Worm (Caenorhabditis elegans) whole organism, young adult: ENCODE results near the gene Y51A2A.12.

ENCODE experiments used
- B0336.3 ChIP-seq: fragments of 200-800 bp; sonication (Bioruptor generic); IDR thresholded peaks from 2 replicates; pipeline ENCODE4 v1.3.6; 2022; ENCODE audit warnings: missing genetic modification characterization, missing compliant biosample characterization
- C17E4.6 ChIP-seq: fragments of 200-800 bp; sonication (Bioruptor generic); IDR thresholded peaks from 2 replicates; pipeline ENCODE4 v1.3.6; 2022; ENCODE audit warnings: missing genetic modification reagents, missing genetic modification characterization, missing compliant biosample characterization
- D2030.7 ChIP-seq: fragments of 200-800 bp; sonication (Bioruptor generic); IDR thresholded peaks from 2 replicates; pipeline ENCODE4 v1.3.6; 2022; ENCODE audit warnings: missing genetic modification reagents, missing genetic modification characterization, missing compliant biosample characterization
- F10E7.11 ChIP-seq: sonication (generic microtip); optimal IDR thresholded peaks from 2 replicates; lab custom pipeline; 2017; ENCODE audit warnings: mild to moderate bottlenecking, missing genetic modification characterization, moderate library complexity, missing compliant biosample characterization
- F39B2.1 ChIP-seq: fragments of 200-800 bp; sonication (Bioruptor generic); IDR thresholded peaks from 2 replicates; pipeline ENCODE4 v1.3.6; 2022; ENCODE audit warnings: missing genetic modification reagents, missing genetic modification characterization, missing compliant biosample characterization
- F57C9.4 ChIP-seq: sonication (generic microtip); optimal IDR thresholded peaks from 2 replicates; lab custom pipeline; 2017; ENCODE audit warnings: mild to moderate bottlenecking, missing genetic modification characterization, missing compliant biosample characterization
- K11D2.4 ChIP-seq: fragments of 200-800 bp; sonication (Bioruptor generic); IDR thresholded peaks from 2 replicates; pipeline ENCODE4 v1.3.6; 2022; ENCODE audit warnings: missing genetic modification reagents, missing genetic modification characterization, missing compliant biosample characterization
- Y53G8AR.9 ChIP-seq: fragments of 200-800 bp; sonication (Bioruptor generic); conservative IDR thresholded peaks from 2 replicates; pipeline ENCODE4 v1.3.6; 2022; ENCODE audit warnings: missing genetic modification reagents, missing genetic modification characterization, missing compliant biosample characterization
- Y67H2A.10 ChIP-seq: fragments of 200-800 bp; sonication (Bioruptor generic); conservative IDR thresholded peaks from 2 replicates; pipeline ENCODE4 v1.3.6; 2022; ENCODE audit warnings: missing genetic modification reagents, missing genetic modification characterization, missing compliant biosample characterization
- Y95B8A.8 ChIP-seq: fragments of 200-800 bp; sonication (Bioruptor generic); IDR thresholded peaks from 2 replicates; pipeline ENCODE4 v1.3.6; 2022; ENCODE audit warnings: missing genetic modification reagents, missing genetic modification characterization, missing compliant biosample characterization
- ZK185.1 ChIP-seq: sonication (generic microtip); optimal IDR thresholded peaks from 2 replicates; lab custom pipeline; 2016; ENCODE audit warnings: mild to moderate bottlenecking, missing genetic modification characterization, missing compliant biosample characterization; ENCODE audit not compliant: poor library complexity, severe bottlenecking
- aptf-2 ChIP-seq: fragments of 200-800 bp; sonication (Bioruptor generic); conservative IDR thresholded peaks from 2 replicates; pipeline ENCODE4 v1.3.6; 2022; ENCODE audit warnings: missing genetic modification reagents, missing genetic modification characterization, missing compliant biosample characterization
- cebp-1 ChIP-seq, 2 experiments: fragments of 200-800 bp in 1 of 2; sonication (Bioruptor generic) in 1 of 2; sonication (generic microtip) in 1 of 2; IDR thresholded peaks in 1 of 2; optimal IDR thresholded peaks in 1 of 2; 2 replicates each; pipeline versions ENCODE4 v1.3.6 to Lab custom; 2017 to 2022; ENCODE audit warnings: missing compliant biosample characterization in 2 of 2, missing genetic modification characterization in 2 of 2, mild to moderate bottlenecking in 1 of 2, missing genetic modification reagents in 1 of 2, moderate library complexity in 1 of 2
- ceh-40 ChIP-seq: fragments of 200-800 bp; sonication (Bioruptor generic); IDR thresholded peaks from 2 replicates; pipeline ENCODE4 v1.3.6; 2022; ENCODE audit warnings: missing genetic modification characterization, missing compliant biosample characterization
- ceh-58 ChIP-seq: fragments of 200-800 bp; sonication (Bioruptor generic); IDR thresholded peaks from 2 replicates; pipeline ENCODE4 v1.3.6; 2022; ENCODE audit warnings: missing genetic modification characterization, missing compliant biosample characterization
- ceh-79 ChIP-seq: sonication (generic microtip); optimal IDR thresholded peaks from 2 replicates; lab custom pipeline; 2017; ENCODE audit warnings: mild to moderate bottlenecking, missing genetic modification characterization, missing compliant biosample characterization
- chd-7 ChIP-seq: sonication (generic microtip); optimal IDR thresholded peaks from 2 replicates; lab custom pipeline; 2016; ENCODE audit warnings: mild to moderate bottlenecking, missing genetic modification characterization, moderate library complexity, missing compliant biosample characterization
- egrh-3 ChIP-seq: fragments of 200-800 bp; sonication (Bioruptor generic); IDR thresholded peaks from 2 replicates; pipeline ENCODE4 v1.3.6; 2022; ENCODE audit warnings: missing genetic modification reagents, missing genetic modification characterization, missing compliant biosample characterization
- gei-17 ChIP-seq: fragments of 200-800 bp; sonication (Bioruptor generic); optimal IDR thresholded peaks from 2 replicates; lab custom pipeline; 2018; ENCODE audit warnings: mild to moderate bottlenecking, missing genetic modification characterization, missing compliant biosample characterization
- hlh-26 ChIP-seq: fragments of 200-800 bp; sonication (Bioruptor generic); conservative IDR thresholded peaks from 2 replicates; pipeline ENCODE4 v1.3.6; 2022; ENCODE audit warnings: missing genetic modification reagents, missing genetic modification characterization, missing compliant biosample characterization
- hmg-1.2 ChIP-seq: fragments of 200-800 bp; sonication (Bioruptor generic); IDR thresholded peaks from 2 replicates; pipeline ENCODE4 v1.3.6; 2022; ENCODE audit warnings: missing genetic modification reagents, missing genetic modification characterization, missing compliant biosample characterization
- lir-1 ChIP-seq: fragments of 200-800 bp; sonication (Bioruptor generic); conservative IDR thresholded peaks from 2 replicates; pipeline ENCODE4 v1.3.6; 2022; ENCODE audit warnings: missing genetic modification reagents, missing genetic modification characterization, missing compliant biosample characterization
- lsl-1 ChIP-seq: fragments of 200-800 bp; sonication (Bioruptor generic); optimal IDR thresholded peaks from 2 replicates; lab custom pipeline; 2018; ENCODE audit warnings: mild to moderate bottlenecking, missing genetic modification characterization, moderate library complexity, missing compliant biosample characterization
- madf-6 ChIP-seq: fragments of 200-800 bp; sonication (Bioruptor generic); IDR thresholded peaks from 2 replicates; pipeline ENCODE4 v1.3.6; 2022; ENCODE audit warnings: missing genetic modification reagents, missing genetic modification characterization, missing compliant biosample characterization
- mxl-1 ChIP-seq: sonication (generic microtip); optimal IDR thresholded peaks from 2 replicates; lab custom pipeline; 2016; ENCODE audit warnings: missing genetic modification characterization, missing compliant biosample characterization
- nfya-1 ChIP-seq: sonication (generic microtip); optimal IDR thresholded peaks from 2 replicates; lab custom pipeline; 2017; ENCODE audit warnings: antibody characterized with exemption, missing compliant biosample characterization, missing genetic modification characterization, borderline replicate concordance; ENCODE audit not compliant: insufficient read depth
- nhr-120 ChIP-seq: fragments of 200-800 bp; sonication (Bioruptor generic); IDR thresholded peaks from 2 replicates; pipeline ENCODE4 v1.3.6; 2022; ENCODE audit warnings: missing genetic modification characterization, missing compliant biosample characterization
- nhr-27 ChIP-seq: fragments of 200-800 bp; sonication (Bioruptor generic); optimal IDR thresholded peaks from 2 replicates; lab custom pipeline; 2018; ENCODE audit warnings: mild to moderate bottlenecking, missing genetic modification characterization, moderate library complexity, missing compliant biosample characterization
- nhr-80 ChIP-seq: sonication (generic microtip); optimal IDR thresholded peaks from 2 replicates; lab custom pipeline; 2016; ENCODE audit warnings: missing genetic modification characterization, missing compliant biosample characterization
- nhr-90 ChIP-seq: sonication (generic microtip); optimal IDR thresholded peaks from 2 replicates; lab custom pipeline; 2016; ENCODE audit warnings: missing genotype, mild to moderate bottlenecking, missing genetic modification characterization, missing compliant biosample characterization
- pbrm-1 ChIP-seq: fragments of 200-800 bp; sonication (Bioruptor generic); IDR thresholded peaks from 2 replicates; pipeline ENCODE4 v1.3.6; 2022; ENCODE audit warnings: missing genetic modification reagents, missing genetic modification characterization, missing compliant biosample characterization
- repo-1 ChIP-seq: sonication (generic microtip); optimal IDR thresholded peaks from 2 replicates; lab custom pipeline; 2017; ENCODE audit warnings: mild to moderate bottlenecking, missing genetic modification characterization, missing compliant biosample characterization
- snpc-4 ChIP-seq, 5 experiments: fragments of 150-350 bp in 1 of 5; sonication (generic microtip) in 4 of 5; optimal IDR thresholded peaks; 2 replicates each; lab custom pipeline; 2014 to 2018; ENCODE audit warnings: missing genetic modification characterization in 5 of 5, missing biosample characterization in 3 of 5, antibody characterized with exemption in 2 of 5, mild to moderate bottlenecking in 2 of 5, missing compliant biosample characterization in 2 of 5, missing genotype in 2 of 5, moderate library complexity in 2 of 5, missing genetic modification reagents in 1 of 5
- somi-1 ChIP-seq: fragments of 200-800 bp; sonication (Bioruptor generic); optimal IDR thresholded peaks from 2 replicates; lab custom pipeline; 2018; ENCODE audit warnings: mild to moderate bottlenecking, missing genetic modification characterization, missing compliant biosample characterization
- tlf-1 ChIP-seq: fragments of 200-800 bp; sonication (Bioruptor generic); optimal IDR thresholded peaks from 2 replicates; lab custom pipeline; 2018; ENCODE audit warnings: mild to moderate bottlenecking, missing genetic modification characterization, missing compliant biosample characterization
- unc-130 ChIP-seq: sonication (generic microtip); optimal IDR thresholded peaks from 2 replicates; lab custom pipeline; 2016; ENCODE audit warnings: missing genetic modification reagents, missing genetic modification characterization, missing compliant biosample characterization
- unc-62 ChIP-seq: fragments of 150-350 bp; optimal IDR thresholded peaks from 2 replicates; lab custom pipeline; 2014; ENCODE audit warnings: missing biosample characterization, missing genetic modification reagents, missing genetic modification characterization
- xnd-1 ChIP-seq: sonication (generic microtip); optimal IDR thresholded peaks from 2 replicates; lab custom pipeline; 2016; ENCODE audit warnings: missing genotype, missing genetic modification reagents, missing genetic modification characterization, missing compliant biosample characterization
- zim-3 ChIP-seq: sonication (generic microtip); optimal IDR thresholded peaks from 2 replicates; lab custom pipeline; 2017; ENCODE audit warnings: mild to moderate bottlenecking, missing genetic modification characterization, moderate library complexity, missing compliant biosample characterization
- ztf-25 ChIP-seq: fragments of 200-800 bp; sonication (Bioruptor generic); IDR thresholded peaks from 2 replicates; pipeline ENCODE4 v1.3.6; 2022; ENCODE audit warnings: missing genetic modification reagents, missing genetic modification characterization, missing compliant biosample characterization
- ztf-26 ChIP-seq: sonication (generic microtip); optimal IDR thresholded peaks from 2 replicates; lab custom pipeline; 2017; ENCODE audit warnings: missing genetic modification characterization, missing compliant biosample characterization
- ztf-3 ChIP-seq: fragments of 200-800 bp; sonication (Bioruptor generic); optimal IDR thresholded peaks from 2 replicates; lab custom pipeline; 2018; ENCODE audit warnings: mild to moderate bottlenecking, missing genetic modification characterization, missing compliant biosample characterization

The Y51A2A.12 gene

ce11 chrV:18282597-18282996, 9.8 kb upstream of the Y51A2A.12 start, which contains the start of gene clec-247:
Gene clec-247, plus strand, starts transcription at chrV:18282897.
- TF ChIP-seq F39B2.1 (GFP tag; lab: Robert Waterston, UW), result no peak
- no peak for TF ChIP-seq nhr-80 (tag; lab: Kevin White, UChicago)
- no peak for TF ChIP-seq D2030.7 (GFP tag; lab: Robert Waterston, UW)
- TF ChIP-seq tlf-1 (GFP tag; lab: Kevin White, UChicago), result no peak
- no peak for TF ChIP-seq ztf-25 (GFP tag; lab: Robert Waterston, UW)
- no peak for TF ChIP-seq xnd-1 (tag; lab: Kevin White, UChicago)
- no peak for TF ChIP-seq nhr-27 (tag; lab: Kevin White, UChicago)
- TF ChIP-seq ceh-79 (tag; lab: Kevin White, UChicago), result no peak
- TF ChIP-seq nhr-90 (tag; lab: Kevin White, UChicago), result no peak
- no peak for TF ChIP-seq nfya-1 (tag; lab: Kevin White, UChicago)
- no peak for TF ChIP-seq ztf-26 (tag; lab: Kevin White, UChicago)
- TF ChIP-seq unc-62 (GFP tag; lab: Kevin White, UChicago), result no peak
- no peak for TF ChIP-seq lsl-1 (GFP tag; lab: Kevin White, UChicago)
- no peak for TF ChIP-seq repo-1 (tag; lab: Kevin White, UChicago)
- TF ChIP-seq hlh-26 (GFP tag; lab: Robert Waterston, UW), result no peak

- TF ChIP-seq B0336.3 (GFP tag; lab: Robert Waterston, UW) (no peak), zim-3 (tag; lab: Kevin White, UChicago) (no peak), pbrm-1 (no peak), F57C9.4 (tag; lab: Kevin White, UChicago) (no peak), Y53G8AR.9 (no peak), snpc-4 (GFP tag; optimal IDR thresholded peaks at IDR 0.05; lab: Kevin White, UChicago) (no peak), snpc-4 (tag; optimal IDR thresholded peaks at IDR 0.05; lab: Kevin White, UChicago) (no peak), hmg-1.2 (GFP tag; lab: Robert Waterston, UW) (no peak), K11D2.4 (GFP tag; lab: Robert Waterston, UW) (no peak), mxl-1 (no peak), lir-1 (GFP tag; lab: Robert Waterston, UW) (no peak)
Observed at ce11 chrV:18290642-18291041, 1.8 kb upstream of the Y51A2A.12 start, which contains the start of gene Y51A2A.4. Gene Y51A2A.4, plus strand, starts transcription at chrV:18290942.

ce11 chrV:18298506-18298905, 6.1 kb downstream of the Y51A2A.12 start, which contains the start of gene Y51A2A.5:
Gene Y51A2A.5, plus strand, starts transcription at chrV:18298806.
- TF ChIP-seq somi-1 (GFP tag; lab: Kevin White, UChicago) (no peak), Y67H2A.10 (GFP tag; lab: Robert Waterston, UW) (no peak), F10E7.11 (tag; lab: Kevin White, UChicago) (no peak), ztf-3 (GFP tag; lab: Kevin White, UChicago) (no peak), ceh-58 (GFP tag; lab: Robert Waterston, UW) (no peak), repo-1 (tag; lab: Kevin White, UChicago) (no peak), unc-130 (GFP tag; lab: Kevin White, UChicago) (no peak)

- no peak for TF ChIP-seq chd-7 (tag; lab: Kevin White, UChicago)
- TF ChIP-seq unc-62 (GFP tag; lab: Kevin White, UChicago), result no peak
- no peak for TF ChIP-seq zim-3 (tag; lab: Kevin White, UChicago)
- no peak for TF ChIP-seq aptf-2 (GFP tag; lab: Robert Waterston, UW)
- no peak for TF ChIP-seq egrh-3 (GFP tag; lab: Robert Waterston, UW)
- TF ChIP-seq nhr-120 (GFP tag; lab: Robert Waterston, UW), result no peak
- TF ChIP-seq gei-17 (GFP tag; lab: Kevin White, UChicago), result no peak
- no peak for TF ChIP-seq nhr-90 (tag; lab: Kevin White, UChicago)
- no peak for TF ChIP-seq C17E4.6 (GFP tag; lab: Robert Waterston, UW)
- no peak for TF ChIP-seq ZK185.1 (tag; lab: Kevin White, UChicago)
- TF ChIP-seq Y53G8AR.9, result no peak
- TF ChIP-seq ceh-58 (GFP tag; lab: Robert Waterston, UW), result no peak
- TF ChIP-seq madf-6, result no peak
- TF ChIP-seq Y95B8A.8 (GFP tag; lab: Robert Waterston, UW), result no peak
- no peak for TF ChIP-seq cebp-1 (GFP tag; IDR thresholded peaks at IDR 0.05; lab: Robert Waterston, UW)
- TF ChIP-seq cebp-1 (tag; optimal IDR thresholded peaks at IDR 0.05; lab: Kevin White, UChicago), result no peak
- no peak for TF ChIP-seq mxl-1
- TF ChIP-seq ceh-40 (GFP tag; lab: Robert Waterston, UW), result no peak
- TF ChIP-seq, all 124 proteins: peak for 0
Observed at ce11 chrV:18299313-18299712, 6.9 kb downstream of the Y51A2A.12 start.
